Fruit fly (Drosophila melanogaster): Measurements from ENCODE around the gene CG32572.

CG32572 gene

DNA sequence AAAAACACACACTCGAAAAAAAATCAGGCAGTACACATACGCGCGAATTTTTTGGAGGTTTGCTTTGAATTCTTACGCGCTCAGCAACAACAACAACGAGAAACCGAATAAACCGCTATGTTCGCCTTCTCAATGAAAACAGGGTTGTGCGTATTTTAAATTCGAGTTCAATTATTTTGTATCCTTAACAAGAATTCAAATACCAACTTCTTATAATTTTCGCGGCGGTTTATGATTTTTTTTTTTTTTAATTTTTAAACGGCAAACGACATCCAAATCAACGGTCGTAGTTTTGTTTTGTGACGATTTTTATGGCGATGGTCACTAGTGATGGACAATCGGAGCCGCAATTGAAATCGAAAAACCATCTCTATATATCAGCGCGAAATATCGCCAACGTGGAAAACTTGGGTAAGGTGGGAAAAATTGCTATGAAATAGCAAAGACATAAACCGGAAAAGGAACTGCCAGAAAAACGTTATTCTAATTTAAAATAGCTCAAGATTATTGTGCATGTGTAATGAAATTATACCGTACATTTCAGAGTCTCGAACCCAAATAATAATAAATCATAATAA lies 30.7 kb downstream of the CG32572 start, which contains the start of gene goe (continued):
- peak; percentile 53 for TF ChIP-seq cg (GFP tag; optimal IDR thresholded peaks at IDR 0.05)
- TF ChIP-seq CG8924 (tag; optimal IDR thresholded peaks at IDR 0.05): peak; percentile 30
- TF ChIP-seq Dfd (GFP tag; optimal IDR thresholded peaks at IDR 0.05): no peak
- peak; percentile 50 for TF ChIP-seq YL-1 (GFP tag; optimal IDR thresholded peaks at IDR 0.05)
- TF ChIP-seq CG15479 (GFP tag; optimal IDR thresholded peaks at IDR 0.05): no peak
- peak; percentile 86 for TF ChIP-seq schlank (tag; optimal IDR thresholded peaks at IDR 0.05)
- TF ChIP-seq CG4424 (GFP tag; optimal IDR thresholded peaks at IDR 0.05): peak; percentile 70
- TF ChIP-seq Bgb (GFP tag; IDR thresholded peaks at IDR 0.05; ENCODE audit: partially characterized antibody): peak; percentile 97
- peak; percentile 98 for TF ChIP-seq Sry-δ (GFP tag; optimal IDR thresholded peaks at IDR 0.05)
- peak; percentile 33 for TF ChIP-seq CG12219 (GFP tag; optimal IDR thresholded peaks at IDR 0.05)
- peak; percentile 47 for TF ChIP-seq CG18764 (GFP tag; optimal IDR thresholded peaks at IDR 0.05)
- peak; percentile 70 for TF ChIP-seq ftz-f1 (GFP tag; optimal IDR thresholded peaks at IDR 0.05)
- TF ChIP-seq br (optimal IDR thresholded peaks at IDR 0.05): no peak
- peak; percentile 88 for TF ChIP-seq HmgZ (tag; optimal IDR thresholded peaks at IDR 0.05)
- TF ChIP-seq CG17361 (GFP tag; IDR thresholded peaks at IDR 0.05): peak; percentile 39; the same call in 2 of the 3 replicates
- TF ChIP-seq bowl (GFP tag; IDR thresholded peaks at IDR 0.05): peak; percentile 62; the same call in 1 of the 2 replicates
- TF ChIP-seq CG6272 (GFP tag; IDR thresholded peaks at IDR 0.05): peak; percentile 60
- no peak for TF ChIP-seq Hr39 (optimal IDR thresholded peaks at IDR 0.05)
- TF ChIP-seq CG17802 (tag; optimal IDR thresholded peaks at IDR 0.05): peak; percentile 31
- TF ChIP-seq CG11085 (GFP tag; IDR thresholded peaks at IDR 0.05): peak; percentile 86
- TF ChIP-seq CG9727 (GFP tag; optimal IDR thresholded peaks at IDR 0.05): peak; percentile 84
- no peak for TF ChIP-seq CG6254 (GFP tag; optimal IDR thresholded peaks at IDR 0.05)
- TF ChIP-seq CG13775 (GFP tag; optimal IDR thresholded peaks at IDR 0.05): peak; percentile 76
- TF ChIP-seq hbn (GFP tag; IDR thresholded peaks at IDR 0.05; ENCODE audit: partially characterized antibody): peak; percentile 87
- peak; percentile 91 for TF ChIP-seq slbo (GFP tag; IDR thresholded peaks at IDR 0.05)
- TF ChIP-seq jigr1 (GFP tag; IDR thresholded peaks at IDR 0.05): no peak
- peak; percentile 64 for TF ChIP-seq ems (GFP tag; optimal IDR thresholded peaks at IDR 0.05)
- TF ChIP-seq Sry-β (GFP tag; optimal IDR thresholded peaks at IDR 0.05): peak; percentile 26
- no peak for TF ChIP-seq pan (optimal IDR thresholded peaks at IDR 0.05)
- peak in 1 of 2 experiments; percentile 79 for TF ChIP-seq pan (GFP tag; optimal IDR thresholded peaks at IDR 0.05 in 1 of 2, IDR thresholded peaks at IDR 0.05 in 1 of 2)
- TF ChIP-seq sim (GFP tag; IDR thresholded peaks at IDR 0.05): 0 out of 2 replicates have a peak, but pooled peaks have one; percentile 45
- peak; percentile 81 for TF ChIP-seq CG3847 (GFP tag; IDR thresholded peaks at IDR 0.05)
- TF ChIP-seq run (tag; optimal IDR thresholded peaks at IDR 0.05): peak; percentile 53
- peak; percentile 56 for TF ChIP-seq CG16863 (GFP tag; optimal IDR thresholded peaks at IDR 0.05)
- TF ChIP-seq cwo (GFP tag; optimal IDR thresholded peaks at IDR 0.05): peak; percentile 34
- TF ChIP-seq mirr (GFP tag; optimal IDR thresholded peaks at IDR 0.05): peak; percentile 70
- TF ChIP-seq Dll (GFP tag; IDR thresholded peaks at IDR 0.05; ENCODE audit: partially characterized antibody): peak; percentile 86
- TF ChIP-seq CG15073 (GFP tag; optimal IDR thresholded peaks at IDR 0.05): no peak
- peak; percentile 85 for TF ChIP-seq p53 (GFP tag; optimal IDR thresholded peaks at IDR 0.05)
- peak; percentile 51; the same call in 1 of the 2 replicates for TF ChIP-seq GATAe (GFP tag; conservative IDR thresholded peaks at IDR 0.05)
- TF ChIP-seq CG10654 (GFP tag; optimal IDR thresholded peaks at IDR 0.05): peak; percentile 74
- TF ChIP-seq HmgD (GFP tag; optimal IDR thresholded peaks at IDR 0.05): peak; percentile 91
- TF ChIP-seq vnd (GFP tag; IDR thresholded peaks at IDR 0.05; ENCODE audit: partially characterized antibody): peak; percentile 76
- peak; percentile 20; the same call in 1 of the 2 replicates for TF ChIP-seq CG4404 (GFP tag; IDR thresholded peaks at IDR 0.05)
- peak; percentile 30 for TF ChIP-seq CG10979 (tag; optimal IDR thresholded peaks at IDR 0.05)
- peak; percentile 66 for TF ChIP-seq CG7839 (tag; optimal IDR thresholded peaks at IDR 0.05)
- peak; percentile 81 for TF ChIP-seq bab2 (GFP tag; optimal IDR thresholded peaks at IDR 0.05)
- TF ChIP-seq CG12236 (GFP tag; optimal IDR thresholded peaks at IDR 0.05): peak; percentile 81
- peak; percentile 39 for TF ChIP-seq Sin3A (optimal IDR thresholded peaks at IDR 0.05)
- peak; percentile 80 for TF ChIP-seq pzg (GFP tag; optimal IDR thresholded peaks at IDR 0.05)
- peak; percentile 76 for TF ChIP-seq E2f1 (GFP tag; IDR thresholded peaks at IDR 0.05)
